Worm (Caenorhabditis elegans) whole organism, L4 larva: ENCODE results near the gene C05C10.2.

Experiments
- Y48G9A.11 ChIP-seq: fragments of 200-800 bp; sonication (Bioruptor generic); IDR thresholded peaks from 2 replicates; pipeline ENCODE4 v1.3.6; 2022; ENCODE audit warnings: missing genetic modification reagents, missing genetic modification characterization, missing compliant biosample characterization
- Y5F2A.4 ChIP-seq: fragments of 200-800 bp; sonication (Bioruptor generic); optimal IDR thresholded peaks from 2 replicates; lab custom pipeline; 2018; ENCODE audit warnings: mild to moderate bottlenecking, missing genetic modification characterization, missing compliant biosample characterization
- ZK337.2 ChIP-seq: fragments of 200-800 bp; sonication (Bioruptor generic); IDR thresholded peaks from 2 replicates; pipeline ENCODE4 v1.3.6; 2022; ENCODE audit warnings: missing genetic modification reagents, missing genetic modification characterization, missing compliant biosample characterization
- aha-1 ChIP-seq: fragments of 150-350 bp; peaks from one replicate; lab custom pipeline; 2014; ENCODE audit warnings: missing biosample characterization, missing genetic modification characterization
- aly-2 ChIP-seq: sonication (generic microtip); optimal IDR thresholded peaks from 2 replicates; lab custom pipeline; 2018; ENCODE audit warnings: missing biosample characterization, missing genetic modification characterization
- ama-1 ChIP-seq: fragments of 150-350 bp; optimal IDR thresholded peaks from 2 replicates; lab custom pipeline; 2014; ENCODE audit warnings: inconsistent platforms, mixed read lengths
- ceh-82 ChIP-seq: sonication (generic microtip); optimal IDR thresholded peaks from 2 replicates; lab custom pipeline; 2017; ENCODE audit warnings: missing biosample characterization, missing genetic modification characterization
- dmd-6 ChIP-seq: fragments of 200-800 bp; sonication (Bioruptor generic); IDR thresholded peaks from 2 replicates; pipeline ENCODE4 v1.3.6; 2022; ENCODE audit warnings: missing genetic modification reagents, missing genetic modification characterization, missing compliant biosample characterization
- dmd-9 ChIP-seq: fragments of 200-800 bp; sonication (Bioruptor generic); IDR thresholded peaks from 2 replicates; pipeline ENCODE4 v1.3.6; 2022; ENCODE audit warnings: missing genetic modification reagents, missing genetic modification characterization, missing compliant biosample characterization
- dpl-1 ChIP-seq: fragments of 150-350 bp; optimal IDR thresholded peaks from 2 replicates; lab custom pipeline; 2014; ENCODE audit warnings: missing biosample characterization, missing genetic modification reagents, missing genetic modification characterization
- egl-43 ChIP-seq: fragments of 200-800 bp; sonication (Bioruptor generic); IDR thresholded peaks from 2 replicates; pipeline ENCODE4 v1.3.6; 2022; ENCODE audit warnings: missing genetic modification reagents, missing genetic modification characterization, missing compliant biosample characterization
- fos-1 ChIP-seq: fragments of 150-350 bp; optimal IDR thresholded peaks from 2 replicates; lab custom pipeline; 2014; ENCODE audit warnings: missing biosample characterization, missing genetic modification characterization
- gei-8 ChIP-seq: fragments of 200-800 bp; sonication (Bioruptor generic); optimal IDR thresholded peaks from 2 replicates; lab custom pipeline; 2018; ENCODE audit warnings: mild to moderate bottlenecking, missing genetic modification characterization, missing compliant biosample characterization
- hlh-11 ChIP-seq: fragments of 200-800 bp; sonication (Bioruptor generic); optimal IDR thresholded peaks from 2 replicates; lab custom pipeline; 2018; ENCODE audit warnings: mild to moderate bottlenecking, missing genetic modification characterization, missing compliant biosample characterization
- jun-1 ChIP-seq: fragments of 150-350 bp; optimal IDR thresholded peaks from 2 replicates; lab custom pipeline; 2014; ENCODE audit warnings: missing biosample characterization, missing genetic modification reagents, missing genetic modification characterization
- lin-1 ChIP-seq: fragments of 200-800 bp; sonication (Bioruptor generic); IDR thresholded peaks from 2 replicates; pipeline ENCODE4 v1.3.6; 2022; ENCODE audit warnings: missing genetic modification reagents, missing genetic modification characterization, missing compliant biosample characterization
- lin-38 ChIP-seq: fragments of 200-800 bp; sonication (Bioruptor generic); IDR thresholded peaks from 2 replicates; pipeline ENCODE4 v1.3.6; 2022; ENCODE audit warnings: missing genetic modification reagents, missing genetic modification characterization, missing compliant biosample characterization
- lir-3 ChIP-seq: sonication (generic microtip); optimal IDR thresholded peaks from 2 replicates; lab custom pipeline; 2016; ENCODE audit warnings: mild to moderate bottlenecking, missing genetic modification characterization, missing compliant biosample characterization
- lsy-2 ChIP-seq, 2 experiments: fragments of 150-350 bp in 1 of 2; sonication (generic microtip) in 1 of 2; optimal IDR thresholded peaks; 2 replicates each; lab custom pipeline; 2014 to 2017; ENCODE audit warnings: missing biosample characterization in 2 of 2, missing genetic modification characterization in 2 of 2
- mdl-1 ChIP-seq, 2 experiments: fragments of 150-350 bp in 1 of 2; sonication (generic microtip) in 1 of 2; optimal IDR thresholded peaks; 2 replicates each; lab custom pipeline; 2014 to 2017; ENCODE audit warnings: missing biosample characterization in 2 of 2, missing genetic modification characterization in 2 of 2
- mdt-29 ChIP-seq: fragments of 200-800 bp; sonication (Bioruptor generic); IDR thresholded peaks from 2 replicates; pipeline ENCODE4 v1.3.6; 2022; ENCODE audit warnings: missing genetic modification reagents, missing genetic modification characterization, missing compliant biosample characterization
- mxl-2 ChIP-seq: fragments of 200-800 bp; sonication (Bioruptor generic); conservative IDR thresholded peaks from 2 replicates; pipeline ENCODE4 v1.3.6; 2022; ENCODE audit warnings: missing genetic modification reagents, missing genetic modification characterization, missing compliant biosample characterization
- nhr-11 ChIP-seq: fragments of 150-350 bp; optimal IDR thresholded peaks from 2 replicates; lab custom pipeline; 2014; ENCODE audit warnings: missing biosample characterization, missing genetic modification characterization
- nhr-111 ChIP-seq: fragments of 200-800 bp; sonication (Bioruptor generic); optimal IDR thresholded peaks from 2 replicates; lab custom pipeline; 2018; ENCODE audit warnings: mild to moderate bottlenecking, missing genetic modification characterization, missing compliant biosample characterization
- pha-4 ChIP-seq, 2 experiments: fragments of 150-350 bp in 1 of 2; fragments of 200-800 bp in 1 of 2; sonication (Bioruptor generic) in 1 of 2; IDR thresholded peaks in 1 of 2; optimal IDR thresholded peaks in 1 of 2; 2 replicates each; pipeline versions ENCODE4 v1.3.6 to Lab custom; 2014 to 2022; ENCODE audit warnings: missing genetic modification characterization in 2 of 2, missing genetic modification reagents in 2 of 2, missing biosample characterization in 1 of 2, missing compliant biosample characterization in 1 of 2
- pqm-1 ChIP-seq: sonication (generic microtip); optimal IDR thresholded peaks from 2 replicates; lab custom pipeline; 2017; ENCODE audit warnings: missing biosample characterization, missing genetic modification characterization
- set-16 ChIP-seq: fragments of 200-800 bp; sonication (Bioruptor generic); IDR thresholded peaks from 2 replicates; pipeline ENCODE4 v1.3.6; 2022; ENCODE audit warnings: missing genetic modification reagents, missing genetic modification characterization, missing compliant biosample characterization
- skn-1 ChIP-seq: fragments of 150-350 bp; optimal IDR thresholded peaks from 2 replicates; lab custom pipeline; 2014; ENCODE audit warnings: missing biosample characterization, missing genetic modification characterization
- spr-3 ChIP-seq: fragments of 200-800 bp; sonication (Bioruptor generic); optimal IDR thresholded peaks from 2 replicates; lab custom pipeline; 2018; ENCODE audit warnings: mild to moderate bottlenecking, missing genetic modification characterization, missing compliant biosample characterization
- tag-97 ChIP-seq: fragments of 200-800 bp; sonication (Bioruptor generic); IDR thresholded peaks from 2 replicates; pipeline ENCODE4 v1.3.6; 2022; ENCODE audit warnings: missing genetic modification characterization, missing compliant biosample characterization
- tra-1 ChIP-seq: fragments of 200-800 bp; sonication (Bioruptor generic); IDR thresholded peaks from 2 replicates; pipeline ENCODE4 v1.3.6; 2022; ENCODE audit warnings: missing genetic modification reagents, missing genetic modification characterization, missing compliant biosample characterization
- unc-62 ChIP-seq, 3 experiments: fragments of 150-350 bp in 1 of 3; sonication (generic microtip); optimal IDR thresholded peaks in 2 of 3; peaks in 1 of 3; 1 replicate in 1 of 3; 2 replicates in 2 of 3; lab custom pipeline; 2014 to 2017; ENCODE audit warnings: missing biosample characterization in 3 of 3, missing genetic modification characterization in 3 of 3, missing genetic modification reagents in 3 of 3, missing genotype in 1 of 3
- vab-7 ChIP-seq: fragments of 200-800 bp; sonication (Bioruptor generic); IDR thresholded peaks from 2 replicates; pipeline ENCODE4 v1.3.6; 2022; ENCODE audit warnings: missing genetic modification reagents, missing genetic modification characterization, missing compliant biosample characterization
- zip-11 ChIP-seq: fragments of 200-800 bp; sonication (Bioruptor generic); IDR thresholded peaks from 2 replicates; pipeline ENCODE4 v1.3.6; 2022; ENCODE audit warnings: missing genetic modification characterization, missing compliant biosample characterization
- zip-2 ChIP-seq: fragments of 150-350 bp; optimal IDR thresholded peaks from 2 replicates; lab custom pipeline; 2014; ENCODE audit warnings: missing biosample characterization, missing genetic modification characterization
- ztf-11 ChIP-seq: fragments of 150-350 bp; optimal IDR thresholded peaks from 2 replicates; lab custom pipeline; 2014; ENCODE audit warnings: missing biosample characterization, missing genetic modification characterization

Gene C05C10.2

DNA sequence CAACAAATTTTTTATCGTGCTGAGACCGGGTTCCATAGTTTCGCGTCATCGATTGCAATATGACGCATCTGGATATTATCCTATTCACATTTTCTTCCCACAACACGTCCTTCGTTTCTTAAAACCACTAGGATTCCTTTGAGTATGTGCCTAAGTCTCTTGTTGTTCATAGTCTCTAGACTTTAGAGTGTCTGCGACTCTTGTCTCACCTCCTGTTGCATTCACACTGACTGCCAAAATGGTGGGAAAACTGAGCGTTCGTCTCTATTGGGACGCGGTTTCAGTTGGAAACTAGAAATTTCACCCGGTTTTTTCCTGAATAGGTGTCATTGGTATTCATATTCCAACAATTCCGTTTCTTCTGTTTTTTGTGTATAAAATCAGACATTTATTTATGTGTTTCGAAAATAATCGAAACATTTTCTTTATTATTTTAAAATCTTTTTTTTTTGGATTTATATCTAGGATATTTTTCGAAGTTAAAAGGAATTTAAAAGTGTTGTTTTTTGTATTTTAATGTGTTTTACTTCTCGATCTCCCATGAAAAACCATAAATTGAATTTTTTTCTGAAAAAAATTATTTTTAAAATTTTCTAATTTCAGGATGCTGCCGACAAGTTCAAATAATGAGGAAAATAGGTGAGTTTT is at the start of gene C05C10.2:
Gene C05C10.2 (plus strand): TSS at position 598 of the 648 bp plus-strand sequence.
- TF ChIP-seq unc-62 (GFP tag; optimal IDR thresholded peaks at IDR 0.05 in 1 of 2; lab: Kevin White, UChicago) (peak in 1 of 2 experiments; percentile 42), unc-62 (tag; optimal IDR thresholded peaks at IDR 0.05; lab: Kevin White, UChicago) (no peak), aha-1 (tag; lab: Kevin White, UChicago) (peak; percentile 72), fos-1 (tag; lab: Kevin White, UChicago) (no peak)

DNA sequence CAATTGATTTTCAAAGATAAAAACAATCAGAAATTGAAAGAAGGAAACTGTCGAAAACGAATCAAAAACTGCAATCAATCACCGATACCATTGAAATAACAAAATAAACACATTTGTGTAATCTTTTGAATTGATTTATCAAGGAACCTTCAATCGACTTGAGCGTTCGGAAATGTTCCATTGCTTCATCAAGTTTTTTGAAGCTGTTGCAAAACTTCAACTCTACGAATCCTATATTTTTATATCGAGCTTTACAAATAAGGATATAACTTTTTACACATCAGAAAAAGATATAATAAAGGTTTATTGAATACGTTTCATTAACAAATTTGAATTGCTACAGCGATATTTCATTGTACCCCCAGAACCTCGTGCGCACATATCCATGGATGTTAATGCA is 49.1 kb upstream of the C05C10.2 start, which contains the start of gene chil-8:
Gene chil-8 (minus strand): TSS at position 101 of the 400 bp plus-strand sequence.
- no peak for TF ChIP-seq Y48G9A.11 (GFP tag; lab: Robert Waterston, UW)
- peak; percentile 37 for TF ChIP-seq aha-1 (tag; lab: Kevin White, UChicago)
- TF ChIP-seq lir-3 (tag; lab: Kevin White, UChicago): no peak
- TF ChIP-seq tra-1 (GFP tag; lab: Robert Waterston, UW): no peak

- TF ChIP-seq mdt-29 (GFP tag; lab: Robert Waterston, UW): no peak
- no peak for TF ChIP-seq ztf-11
- no peak for TF ChIP-seq ceh-82
- no peak for TF ChIP-seq vab-7 (GFP tag; lab: Robert Waterston, UW)
- no peak for TF ChIP-seq dmd-9 (GFP tag; lab: Robert Waterston, UW)
- no peak for TF ChIP-seq zip-2
- no peak for TF ChIP-seq nhr-11 (tag; lab: Kevin White, UChicago)
- TF ChIP-seq jun-1 (tag; lab: Kevin White, UChicago): no peak
- no peak for TF ChIP-seq lin-1 (GFP tag; lab: Robert Waterston, UW)
- no peak for TF ChIP-seq aly-2 (tag; lab: Kevin White, UChicago)
- no peak for TF ChIP-seq hlh-11 (tag; lab: Kevin White, UChicago)
- TF ChIP-seq mxl-2 (GFP tag; lab: Robert Waterston, UW): no peak
- TF ChIP-seq zip-11 (GFP tag; lab: Robert Waterston, UW): no peak
- TF ChIP-seq ama-1 (lab: Kevin White, UChicago): no peak
- no peak for TF ChIP-seq pha-4 (GFP tag; IDR thresholded peaks at IDR 0.05; lab: Robert Waterston, UW)
- TF ChIP-seq pha-4 (tag; optimal IDR thresholded peaks at IDR 0.05; lab: Kevin White, UChicago): no peak
- no peak for TF ChIP-seq set-16 (GFP tag; lab: Robert Waterston, UW)
- no peak for TF ChIP-seq tag-97 (GFP tag; lab: Robert Waterston, UW)
- TF ChIP-seq Y5F2A.4 (GFP tag; lab: Kevin White, UChicago): no peak
- TF ChIP-seq ZK337.2 (GFP tag; lab: Robert Waterston, UW): no peak
Observed at ce11 chrII:9874508-9875229, 47.4 kb upstream of the C05C10.2 start, which contains the start of the genes chil-2 and ctsa-3.2. Gene chil-2 (minus strand): TSS chrII:9874608. Gene ctsa-3.2 (plus strand): TSS chrII:9875179.

ce11 chrII:9879815-9880214 is 42.2 kb upstream of the C05C10.2 start:
- TF ChIP-seq aha-1 (tag; lab: Kevin White, UChicago) (peak; percentile 73), egl-43 (GFP tag; lab: Robert Waterston, UW) (no peak), lsy-2 (tag; optimal IDR thresholded peaks at IDR 0.05; lab: Kevin White, UChicago) (no peak), nhr-111 (no peak), pqm-1 (tag; lab: Kevin White, UChicago) (no peak), unc-62 (GFP tag; optimal IDR thresholded peaks at IDR 0.05 in 1 of 2; lab: Kevin White, UChicago) (peak in 1 of 2 experiments; percentile 8), unc-62 (tag; optimal IDR thresholded peaks at IDR 0.05; lab: Kevin White, UChicago) (no peak), dpl-1 (GFP tag; lab: Kevin White, UChicago) (no peak), skn-1 (tag; lab: Kevin White, UChicago) (no peak), gei-8 (GFP tag; lab: Kevin White, UChicago) (no peak), zip-11 (GFP tag; lab: Robert Waterston, UW) (no peak), ztf-11 (no peak), lin-38 (GFP tag; lab: Robert Waterston, UW) (no peak), dmd-6 (GFP tag; lab: Robert Waterston, UW) (no peak), mdl-1 (tag; optimal IDR thresholded peaks at IDR 0.05; lab: Kevin White, UChicago) (no peak), spr-3 (no peak)
